Fruit fly (Drosophila melanogaster) whole organism, embryonic: ENCODE data around the gene Teh1.

Experiments used
- BtbVII ChIP-seq: fragments of 200-800 bp; sonication (Bioruptor generic); optimal IDR thresholded peaks from 3 replicates; lab custom pipeline; 2017; ENCODE audit warnings: missing biosample characterization, mild to moderate bottlenecking, missing genetic modification characterization
- CG10565 ChIP-seq: fragments of 200-800 bp; sonication (Bioruptor generic); optimal IDR thresholded peaks from 3 replicates; lab custom pipeline; 2016; ENCODE audit warnings: missing biosample characterization, mild to moderate bottlenecking, missing genetic modification characterization
- CG10959 ChIP-seq: fragments of 200-800 bp; sonication (Bioruptor generic); IDR thresholded peaks from 2 replicates; pipeline ENCODE4 v1.3.6; 2022; ENCODE audit warnings: missing biosample characterization, missing genetic modification characterization
- CG12942 ChIP-seq: fragments of 200-800 bp; sonication (Bioruptor generic); optimal IDR thresholded peaks from 3 replicates; lab custom pipeline; 2016; ENCODE audit warnings: missing biosample characterization, missing genetic modification characterization
- CG13624 ChIP-seq: fragments of 200-800 bp; sonication (Bioruptor generic); optimal IDR thresholded peaks from 2 replicates; lab custom pipeline; 2016; ENCODE audit warnings: missing biosample characterization, missing genetic modification characterization
- CG18262 ChIP-seq: fragments of 200-800 bp; optimal IDR thresholded peaks from 3 replicates; lab custom pipeline; 2019; ENCODE audit warnings: missing biosample characterization, mild to moderate bottlenecking, missing genetic modification characterization, moderate library complexity
- CG1832 ChIP-seq: fragments of 200-800 bp; sonication (Bioruptor generic); optimal IDR thresholded peaks from 2 replicates; lab custom pipeline; 2017; ENCODE audit warnings: missing biosample characterization, mild to moderate bottlenecking, missing genetic modification characterization, inconsistent platforms
- CG18599 ChIP-seq: fragments of 200-800 bp; sonication (Bioruptor generic); optimal IDR thresholded peaks from 3 replicates; lab custom pipeline; 2017; ENCODE audit warnings: missing biosample characterization, missing genetic modification characterization, mild to moderate bottlenecking, moderate library complexity, missing genetic modification reagents
- CG18619 ChIP-seq: fragments of 200-800 bp; sonication (Bioruptor generic); optimal IDR thresholded peaks from 3 replicates; lab custom pipeline; 2017; ENCODE audit warnings: missing biosample characterization, mild to moderate bottlenecking, missing genetic modification characterization
- CG3163 ChIP-seq: fragments of 200-800 bp; sonication (Bioruptor generic); optimal IDR thresholded peaks from 3 replicates; lab custom pipeline; 2016; ENCODE audit warnings: missing biosample characterization, missing genetic modification characterization
- CG34422 ChIP-seq: fragments of 200-800 bp; sonication (Bioruptor generic); IDR thresholded peaks from 3 replicates; pipeline ENCODE4 v1.3.6; 2022; ENCODE audit warnings: missing biosample characterization, missing genetic modification characterization
- CG3847 ChIP-seq: fragments of 200-800 bp; sonication (Bioruptor generic); IDR thresholded peaks from 2 replicates; pipeline ENCODE4 v1.3.6; 2022; ENCODE audit warnings: missing biosample characterization, missing genetic modification characterization
- CG8359 ChIP-seq: fragments of 200-800 bp; sonication (Bioruptor generic); optimal IDR thresholded peaks from 2 replicates; lab custom pipeline; 2017; ENCODE audit warnings: missing biosample characterization, mild to moderate bottlenecking, missing genetic modification characterization, borderline replicate concordance
- CG9932 ChIP-seq: fragments of 200-800 bp; sonication (Bioruptor generic); IDR thresholded peaks from 2 replicates; pipeline ENCODE4 v1.3.6; 2022; ENCODE audit warnings: missing biosample characterization, missing genetic modification characterization
- Dbx ChIP-seq: fragments of 200-800 bp; sonication (Bioruptor generic); IDR thresholded peaks from 3 replicates; pipeline ENCODE4 v1.3.6; 2022; ENCODE audit warnings: missing biosample characterization, missing genetic modification characterization
- Dek ChIP-seq: fragments of 200-800 bp; sonication (Bioruptor generic); optimal IDR thresholded peaks from 3 replicates; lab custom pipeline; 2019; ENCODE audit warnings: missing biosample characterization, mild to moderate bottlenecking, missing genetic modification characterization, moderate library complexity
- GATAe ChIP-seq: fragments of 200-800 bp; sonication (Bioruptor generic); conservative IDR thresholded peaks from 2 replicates; pipeline ENCODE4 v1.3.6; 2022; ENCODE audit warnings: missing biosample characterization, missing genetic modification characterization
- H2.0 ChIP-seq: fragments of 200-800 bp; sonication (Bioruptor generic); IDR thresholded peaks from 2 replicates; pipeline ENCODE4 v1.3.6; 2022; ENCODE audit warnings: missing biosample characterization, missing genetic modification characterization
- Hr39 ChIP-seq: fragments of >200 bp; optimal IDR thresholded peaks from 2 replicates; lab custom pipeline; 2017
- Hr78 ChIP-seq, 2 experiments: fragments of 200-800 bp in 1 of 2; fragments of >200 bp in 1 of 2; sonication (Bioruptor generic) in 1 of 2; optimal IDR thresholded peaks; 2 replicates each; lab custom pipeline; 2017 to 2019; ENCODE audit warnings: missing biosample characterization in 2 of 2, missing genetic modification characterization in 2 of 2, mild to moderate bottlenecking in 1 of 2, moderate library complexity in 1 of 2
- Med ChIP-seq: fragments of 200-800 bp; sonication (Bioruptor generic); peaks from one replicate; lab custom pipeline; 2016; ENCODE audit warnings: missing biosample characterization, missing genetic modification characterization, mild to moderate bottlenecking, inconsistent platforms, moderate library complexity
- Meics ChIP-seq: fragments of 200-800 bp; sonication (Bioruptor generic); optimal IDR thresholded peaks from 2 replicates; lab custom pipeline; 2017; ENCODE audit warnings: missing biosample characterization, mild to moderate bottlenecking, missing genetic modification characterization
- Side ChIP-seq: fragments of 200-800 bp; sonication (Bioruptor generic); optimal IDR thresholded peaks from 2 replicates; lab custom pipeline; 2016; ENCODE audit warnings: missing biosample characterization, missing genetic modification characterization
- Sox102F ChIP-seq: fragments of 200-800 bp; sonication (Bioruptor generic); optimal IDR thresholded peaks from 2 replicates; lab custom pipeline; 2018; ENCODE audit warnings: missing biosample characterization, mild to moderate bottlenecking, missing genetic modification characterization, moderate library complexity
- Trl ChIP-seq, 3 experiments: fragments of >200 bp in 2 of 3; fragments of 200-800 bp in 1 of 3; sonication (Bioruptor generic) in 1 of 3; optimal IDR thresholded peaks; 2 replicates in 1 of 3; 3 replicates in 2 of 3; lab custom pipeline; 2016 to 2017; ENCODE audit warnings: missing biosample characterization in 1 of 3, missing genetic modification characterization in 1 of 3
- Xbp1 ChIP-seq: fragments of 200-800 bp; sonication (Bioruptor generic); optimal IDR thresholded peaks from 3 replicates; lab custom pipeline; 2016; ENCODE audit warnings: missing biosample characterization, mild to moderate bottlenecking, missing genetic modification characterization
- abd-A ChIP-seq: fragments of 200-800 bp; sonication (Bioruptor generic); optimal IDR thresholded peaks from 3 replicates; lab custom pipeline; 2019; ENCODE audit warnings: missing biosample characterization, mild to moderate bottlenecking, missing genetic modification characterization, moderate library complexity
- ara ChIP-seq: fragments of 200-800 bp; sonication (Bioruptor generic); IDR thresholded peaks from 2 replicates; pipeline ENCODE4 v1.3.6; 2022; ENCODE audit warnings: missing biosample characterization, missing genetic modification characterization
- bcd ChIP-seq: fragments of 200-800 bp; sonication (Bioruptor generic); optimal IDR thresholded peaks from 2 replicates; lab custom pipeline; 2017; ENCODE audit warnings: missing biosample characterization, mild to moderate bottlenecking, missing genetic modification characterization
- crc ChIP-seq: fragments of 200-800 bp; sonication (Bioruptor generic); optimal IDR thresholded peaks from 2 replicates; lab custom pipeline; 2016; ENCODE audit warnings: missing biosample characterization, missing genetic modification characterization
- croc ChIP-seq: fragments of 200-800 bp; sonication (Bioruptor generic); conservative IDR thresholded peaks from 3 replicates; pipeline ENCODE4 v1.3.6; 2022; ENCODE audit warnings: missing biosample characterization, missing genetic modification characterization
- dmrt99B ChIP-seq: fragments of 200-800 bp; sonication (Bioruptor generic); optimal IDR thresholded peaks from 2 replicates; lab custom pipeline; 2018; ENCODE audit warnings: missing biosample characterization, mild to moderate bottlenecking, missing genetic modification characterization, moderate library complexity
- gsb ChIP-seq: fragments of 200-800 bp; sonication (Bioruptor generic); IDR thresholded peaks from 2 replicates; pipeline ENCODE4 v1.3.6; 2022; ENCODE audit warnings: missing biosample characterization, missing genetic modification characterization
- her ChIP-seq: fragments of 200-800 bp; sonication (Bioruptor generic); optimal IDR thresholded peaks from 2 replicates; lab custom pipeline; 2016; ENCODE audit warnings: missing biosample characterization, missing genetic modification characterization
- inv ChIP-seq: fragments of 200-800 bp; sonication (Bioruptor generic); IDR thresholded peaks from 2 replicates; pipeline ENCODE4 v1.3.6; 2022; ENCODE audit warnings: missing biosample characterization, missing genetic modification characterization; ENCODE audit not compliant: partially characterized antibody
- lola ChIP-seq, 3 experiments: fragments of >200 bp in 2 of 3; fragments of 200-800 bp in 1 of 3; sonication (Bioruptor generic) in 1 of 3; optimal IDR thresholded peaks; 2 replicates each; lab custom pipeline; 2017 to 2019; ENCODE audit warnings: missing biosample characterization in 3 of 3, missing genetic modification characterization in 3 of 3, mild to moderate bottlenecking in 1 of 3, moderate library complexity in 1 of 3
- nmo ChIP-seq: fragments of 200-800 bp; sonication (Bioruptor generic); optimal IDR thresholded peaks from 2 replicates; lab custom pipeline; 2018; ENCODE audit warnings: missing biosample characterization, mild to moderate bottlenecking, missing genetic modification characterization, moderate library complexity
- p53 ChIP-seq: fragments of 200-800 bp; sonication (Bioruptor generic); optimal IDR thresholded peaks from 2 replicates; lab custom pipeline; 2016; ENCODE audit warnings: missing biosample characterization, missing genetic modification characterization
- peb ChIP-seq: fragments of 200-800 bp; sonication (Bioruptor generic); IDR thresholded peaks from 2 replicates; pipeline ENCODE4 v1.3.6; 2022; ENCODE audit warnings: missing biosample characterization, missing genetic modification characterization
- run ChIP-seq: fragments of 200-800 bp; sonication (Bioruptor generic); optimal IDR thresholded peaks from 3 replicates; lab custom pipeline; 2018; ENCODE audit warnings: missing biosample characterization, mild to moderate bottlenecking, missing genetic modification characterization
- sens ChIP-seq: fragments of 200-800 bp; sonication (Bioruptor generic); peaks from one replicate; lab custom pipeline; 2016; ENCODE audit warnings: missing biosample characterization, missing genetic modification characterization
- sens-2 ChIP-seq: fragments of 200-800 bp; sonication (Bioruptor generic); IDR thresholded peaks from 2 replicates; pipeline ENCODE4 v1.3.6; 2022; ENCODE audit warnings: missing biosample characterization, missing genetic modification characterization
- seq ChIP-seq: fragments of 200-800 bp; sonication (Bioruptor generic); IDR thresholded peaks from 2 replicates; pipeline ENCODE4 v1.3.6; 2022; ENCODE audit warnings: missing biosample characterization, missing genetic modification characterization
- so ChIP-seq: fragments of 200-800 bp; sonication (Bioruptor generic); IDR thresholded peaks from 3 replicates; pipeline ENCODE4 v1.3.6; 2022; ENCODE audit warnings: missing biosample characterization, missing genetic modification characterization
- tap ChIP-seq: fragments of 200-800 bp; optimal IDR thresholded peaks from 3 replicates; lab custom pipeline; 2019; ENCODE audit warnings: missing biosample characterization, mild to moderate bottlenecking, missing genetic modification characterization, moderate library complexity
- tll ChIP-seq, 2 experiments: fragments of 200-800 bp in 1 of 2; fragments of >200 bp in 1 of 2; sonication (Bioruptor generic) in 1 of 2; optimal IDR thresholded peaks; 2 replicates each; lab custom pipeline; 2017 to 2019; ENCODE audit warnings: missing biosample characterization in 2 of 2, missing genetic modification characterization in 2 of 2, mild to moderate bottlenecking in 1 of 2, moderate library complexity in 1 of 2
- trh ChIP-seq: fragments of 200-800 bp; sonication (Bioruptor generic); optimal IDR thresholded peaks from 2 replicates; lab custom pipeline; 2016; ENCODE audit warnings: missing biosample characterization, missing genetic modification characterization
- z ChIP-seq: fragments of 200-800 bp; sonication (Bioruptor generic); IDR thresholded peaks from 3 replicates; pipeline ENCODE4 v1.3.6; 2022; ENCODE audit warnings: missing biosample characterization, missing genetic modification characterization

Teh1 gene

DNA sequence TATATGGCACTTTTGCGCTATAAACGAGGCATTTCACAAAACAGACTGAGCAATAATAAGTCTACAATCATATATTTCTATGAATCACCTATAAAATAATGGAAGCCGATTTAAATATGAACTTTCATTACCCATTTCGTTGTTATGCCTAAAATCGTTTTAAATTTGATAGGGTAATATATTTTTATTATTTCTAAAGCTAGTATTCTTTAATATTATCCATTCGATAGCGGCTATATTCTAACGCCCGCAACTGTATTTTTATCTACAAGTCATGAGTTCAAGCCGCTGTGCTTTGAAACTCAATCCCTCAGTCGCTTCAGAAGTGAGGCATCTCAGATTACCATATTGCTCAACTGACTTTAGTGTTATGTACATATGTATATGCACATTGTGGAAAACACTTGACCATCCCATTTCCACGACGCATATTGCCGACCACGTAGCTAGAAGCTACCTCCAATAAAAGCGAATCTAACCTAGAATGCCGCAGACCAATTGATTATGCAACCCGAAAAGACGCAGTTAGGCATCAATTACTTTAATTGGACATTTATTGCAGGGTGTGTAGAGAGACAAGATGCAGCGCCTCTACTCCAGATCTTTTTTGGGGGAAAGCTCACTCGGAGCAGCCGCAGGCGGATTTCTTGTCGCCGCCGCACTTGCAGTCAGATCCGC is 84.5 kb downstream of the Teh1 start (continued):
- TF ChIP-seq GATAe (GFP tag; lab: Robert Waterston, UW) (no peak), peb (GFP tag; lab: Robert Waterston, UW) (no peak), tap (tag; lab: Kevin White, UChicago) (peak; percentile 14), CG12942 (GFP tag; lab: Kevin White, UChicago) (no peak), CG13624 (GFP tag; lab: Kevin White, UChicago) (no peak), nmo (peak; percentile 5), Hr39 (lab: Kevin White, UChicago) (no peak), Dek (tag; lab: Kevin White, UChicago) (peak; percentile 9), so (GFP tag; lab: Robert Waterston, UW) (0 out of 3 replicates have a peak, but pooled peaks have one; percentile 25), croc (GFP tag; lab: Robert Waterston, UW) (no peak), Sox102F (GFP tag; lab: Kevin White, UChicago) (peak; percentile 25), Xbp1 (GFP tag; lab: Kevin White, UChicago) (peak; percentile 6), Trl (optimal IDR thresholded peaks at IDR 0.05; lab: Kevin White, UChicago) (no peak), Trl (GFP tag; optimal IDR thresholded peaks at IDR 0.05; lab: Kevin White, UChicago) (no peak), CG18262 (tag; lab: Kevin White, UChicago) (peak; percentile 27), sens (peak; percentile 25), dmrt99B (tag; lab: Kevin White, UChicago) (peak; percentile 34), Side (GFP tag; lab: Kevin White, UChicago) (no peak), Hr78 (GFP tag; optimal IDR thresholded peaks at IDR 0.05; lab: Kevin White, UChicago) (peak in 1 of 2 experiments; percentile 52), CG18599 (GFP tag; lab: Kevin White, UChicago) (peak; percentile 7)

DNA sequence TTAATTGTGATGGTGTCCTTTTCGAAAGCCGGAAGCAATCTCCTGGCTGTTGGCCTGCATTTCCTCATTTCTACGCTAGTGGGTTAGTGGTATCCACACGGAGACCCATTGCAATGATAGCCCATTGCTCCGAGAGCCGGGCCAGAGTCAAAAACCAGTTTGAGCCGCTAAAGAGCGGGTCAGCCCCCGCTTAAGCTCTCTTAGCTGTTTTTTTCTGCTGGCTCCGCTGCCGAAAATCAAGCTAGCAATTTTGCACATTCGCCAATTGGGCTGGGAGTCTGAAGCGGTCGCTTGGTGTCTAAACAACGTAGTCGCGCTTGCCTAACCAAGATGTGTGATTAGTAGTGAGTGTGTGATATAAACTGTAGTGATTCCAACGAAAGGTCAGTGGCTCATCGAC is 88.2 kb downstream of the Teh1 start, which contains the start of gene CG12947:
Gene CG12947 (plus strand): TSS at position 301 of the 400 bp plus-strand sequence.
- no peak for TF ChIP-seq gsb (GFP tag; lab: Robert Waterston, UW)
- TF ChIP-seq z (GFP tag; lab: Robert Waterston, UW) = no peak
- no peak for TF ChIP-seq p53 (GFP tag; lab: Kevin White, UChicago)
- peak; percentile 26 for TF ChIP-seq CG3163
- no peak for TF ChIP-seq CG1832 (GFP tag; lab: Kevin White, UChicago)
- no peak for TF ChIP-seq lola (GFP tag; optimal IDR thresholded peaks at IDR 0.05; lab: Kevin White, UChicago)
- TF ChIP-seq inv = no peak
- TF ChIP-seq abd-A (tag; lab: Kevin White, UChicago) = no peak
- no peak for TF ChIP-seq crc (GFP tag; lab: Kevin White, UChicago)
- no peak for TF ChIP-seq CG3847 (GFP tag; lab: Robert Waterston, UW)
- TF ChIP-seq sens-2 (GFP tag; lab: Robert Waterston, UW) = no peak
- no peak for TF ChIP-seq H2.0
- 0 out of 2 replicates have a peak, but pooled peaks have one; percentile 11 for TF ChIP-seq CG9932
- no peak for TF ChIP-seq CG10565 (GFP tag; lab: Kevin White, UChicago)
- no peak for TF ChIP-seq CG10959
- no peak for TF ChIP-seq run (tag; lab: Kevin White, UChicago)
- no peak for TF ChIP-seq CG18619 (GFP tag; lab: Kevin White, UChicago)
- TF ChIP-seq CG34422 (GFP tag; lab: Robert Waterston, UW) = 0 out of 3 replicates have a peak, but pooled peaks have one; percentile 16
- TF ChIP-seq seq (GFP tag; lab: Robert Waterston, UW) = no peak
- TF ChIP-seq bcd = no peak
- no peak for TF ChIP-seq ara (GFP tag; lab: Robert Waterston, UW)
- no peak for TF ChIP-seq CG8359 (GFP tag; lab: Kevin White, UChicago)
- TF ChIP-seq tll (GFP tag; optimal IDR thresholded peaks at IDR 0.05; lab: Kevin White, UChicago) = no peak
- TF ChIP-seq Dbx = 0 out of 3 replicates have a peak, but pooled peaks have one; percentile 14
- TF ChIP-seq Meics (GFP tag; lab: Kevin White, UChicago) = no peak
- no peak for TF ChIP-seq her (GFP tag; lab: Kevin White, UChicago)
- peak; percentile 51 for TF ChIP-seq Med (GFP tag; lab: Kevin White, UChicago)
- TF ChIP-seq Trl (optimal IDR thresholded peaks at IDR 0.05; lab: Kevin White, UChicago) = no peak
- no peak for TF ChIP-seq Trl (GFP tag; optimal IDR thresholded peaks at IDR 0.05; lab: Kevin White, UChicago)
- no peak for TF ChIP-seq trh (GFP tag; lab: Kevin White, UChicago)
- TF ChIP-seq BtbVII = no peak
